Worm (Caenorhabditis elegans) whole organism, young adult: ENCODE results near the gene tbx-2.

Experiments used
- B0336.3 ChIP-seq: fragments of 200-800 bp; sonication (Bioruptor generic); IDR thresholded peaks from 2 replicates; pipeline ENCODE4 v1.3.6; 2022; ENCODE audit warnings: missing genetic modification characterization, missing compliant biosample characterization
- C06A6.2 ChIP-seq: fragments of 200-800 bp; sonication (Bioruptor generic); conservative IDR thresholded peaks from 2 replicates; pipeline ENCODE4 v1.3.6; 2022; ENCODE audit warnings: missing genetic modification characterization, missing compliant biosample characterization
- C17E4.6 ChIP-seq: fragments of 200-800 bp; sonication (Bioruptor generic); IDR thresholded peaks from 2 replicates; pipeline ENCODE4 v1.3.6; 2022; ENCODE audit warnings: missing genetic modification reagents, missing genetic modification characterization, missing compliant biosample characterization
- F23B12.7 ChIP-seq: sonication (generic microtip); optimal IDR thresholded peaks from 2 replicates; lab custom pipeline; 2017; ENCODE audit warnings: missing genetic modification characterization, mild to moderate bottlenecking, missing compliant biosample characterization, antibody characterized with exemption, moderate library complexity; ENCODE audit not compliant: insufficient read depth
- F37B4.10 ChIP-seq: fragments of 200-800 bp; sonication (Bioruptor generic); IDR thresholded peaks from 2 replicates; pipeline ENCODE4 v1.3.6; 2022; ENCODE audit warnings: missing genetic modification characterization, missing compliant biosample characterization
- F39B2.1 ChIP-seq: fragments of 200-800 bp; sonication (Bioruptor generic); IDR thresholded peaks from 2 replicates; pipeline ENCODE4 v1.3.6; 2022; ENCODE audit warnings: missing genetic modification reagents, missing genetic modification characterization, missing compliant biosample characterization
- F57A8.1 ChIP-seq: fragments of 200-800 bp; sonication (Bioruptor generic); optimal IDR thresholded peaks from 2 replicates; lab custom pipeline; 2018; ENCODE audit warnings: mild to moderate bottlenecking, missing genetic modification characterization, moderate library complexity, missing compliant biosample characterization
- K11D2.4 ChIP-seq: fragments of 200-800 bp; sonication (Bioruptor generic); IDR thresholded peaks from 2 replicates; pipeline ENCODE4 v1.3.6; 2022; ENCODE audit warnings: missing genetic modification reagents, missing genetic modification characterization, missing compliant biosample characterization
- K12H6.12 ChIP-seq: fragments of 200-800 bp; sonication (Bioruptor generic); optimal IDR thresholded peaks from 2 replicates; lab custom pipeline; 2018; ENCODE audit warnings: mild to moderate bottlenecking, missing genetic modification characterization, missing compliant biosample characterization
- Y53F4B.3 ChIP-seq: fragments of 200-800 bp; sonication (Bioruptor generic); IDR thresholded peaks from 2 replicates; pipeline ENCODE4 v1.3.6; 2022; ENCODE audit warnings: missing genetic modification reagents, missing genetic modification characterization, missing compliant biosample characterization
- Y56A3A.18 ChIP-seq: fragments of 200-800 bp; sonication (Bioruptor generic); IDR thresholded peaks from 2 replicates; pipeline ENCODE4 v1.3.6; 2022; ENCODE audit warnings: missing genetic modification reagents, missing genetic modification characterization, missing compliant biosample characterization
- akir-1 ChIP-seq: fragments of 200-800 bp; sonication (Bioruptor generic); optimal IDR thresholded peaks from 2 replicates; lab custom pipeline; 2018; ENCODE audit warnings: mild to moderate bottlenecking, missing genetic modification characterization, moderate library complexity, missing compliant biosample characterization
- aptf-2 ChIP-seq: fragments of 200-800 bp; sonication (Bioruptor generic); conservative IDR thresholded peaks from 2 replicates; pipeline ENCODE4 v1.3.6; 2022; ENCODE audit warnings: missing genetic modification reagents, missing genetic modification characterization, missing compliant biosample characterization
- athp-1 ChIP-seq: sonication (generic microtip); optimal IDR thresholded peaks from 2 replicates; lab custom pipeline; 2017; ENCODE audit warnings: mild to moderate bottlenecking, missing genetic modification characterization, missing compliant biosample characterization
- attf-6 ChIP-seq: fragments of 200-800 bp; sonication (Bioruptor generic); IDR thresholded peaks from 2 replicates; pipeline ENCODE4 v1.3.6; 2022; ENCODE audit warnings: missing genetic modification reagents, missing genetic modification characterization, missing compliant biosample characterization
- cebp-2 ChIP-seq: fragments of 200-800 bp; sonication (Bioruptor generic); IDR thresholded peaks from 2 replicates; pipeline ENCODE4 v1.3.6; 2022; ENCODE audit warnings: missing genetic modification characterization, missing compliant biosample characterization
- ceh-100 ChIP-seq: fragments of 200-800 bp; sonication (Bioruptor generic); IDR thresholded peaks from 2 replicates; pipeline ENCODE4 v1.3.6; 2022; ENCODE audit warnings: missing genetic modification reagents, missing genetic modification characterization, missing compliant biosample characterization
- dpl-1 ChIP-seq: fragments of 150-350 bp; optimal IDR thresholded peaks from 2 replicates; lab custom pipeline; 2014; ENCODE audit warnings: missing biosample characterization, missing genetic modification reagents, missing genetic modification characterization
- egrh-3 ChIP-seq: fragments of 200-800 bp; sonication (Bioruptor generic); IDR thresholded peaks from 2 replicates; pipeline ENCODE4 v1.3.6; 2022; ENCODE audit warnings: missing genetic modification reagents, missing genetic modification characterization, missing compliant biosample characterization
- hlh-26 ChIP-seq: fragments of 200-800 bp; sonication (Bioruptor generic); conservative IDR thresholded peaks from 2 replicates; pipeline ENCODE4 v1.3.6; 2022; ENCODE audit warnings: missing genetic modification reagents, missing genetic modification characterization, missing compliant biosample characterization
- hmg-20 ChIP-seq: fragments of 200-800 bp; sonication (Bioruptor generic); IDR thresholded peaks from 2 replicates; pipeline ENCODE4 v1.3.6; 2022; ENCODE audit warnings: missing genetic modification reagents, missing genetic modification characterization, missing compliant biosample characterization
- lag-1 ChIP-seq: fragments of 200-800 bp; sonication (Bioruptor generic); IDR thresholded peaks from 2 replicates; pipeline ENCODE4 v1.3.6; 2022; ENCODE audit warnings: missing genetic modification reagents, missing genetic modification characterization, missing compliant biosample characterization
- let-526 ChIP-seq: fragments of 200-800 bp; sonication (Bioruptor generic); IDR thresholded peaks from 2 replicates; pipeline ENCODE4 v1.3.6; 2022; ENCODE audit warnings: missing genetic modification reagents, missing genetic modification characterization, missing compliant biosample characterization
- lin-40 ChIP-seq: sonication (generic microtip); optimal IDR thresholded peaks from 2 replicates; lab custom pipeline; 2016; ENCODE audit warnings: missing genetic modification characterization, mild to moderate bottlenecking, missing compliant biosample characterization, missing genotype, missing genetic modification reagents
- lin-54 ChIP-seq: fragments of 200-800 bp; sonication (Bioruptor generic); optimal IDR thresholded peaks from 2 replicates; lab custom pipeline; 2018; ENCODE audit warnings: mild to moderate bottlenecking, missing genetic modification characterization, missing compliant biosample characterization
- lir-1 ChIP-seq: fragments of 200-800 bp; sonication (Bioruptor generic); conservative IDR thresholded peaks from 2 replicates; pipeline ENCODE4 v1.3.6; 2022; ENCODE audit warnings: missing genetic modification reagents, missing genetic modification characterization, missing compliant biosample characterization
- madf-3 ChIP-seq: fragments of 200-800 bp; sonication (Bioruptor generic); IDR thresholded peaks from 2 replicates; pipeline ENCODE4 v1.3.6; 2022; ENCODE audit warnings: missing genetic modification reagents, missing genetic modification characterization, missing compliant biosample characterization
- madf-6 ChIP-seq: fragments of 200-800 bp; sonication (Bioruptor generic); IDR thresholded peaks from 2 replicates; pipeline ENCODE4 v1.3.6; 2022; ENCODE audit warnings: missing genetic modification reagents, missing genetic modification characterization, missing compliant biosample characterization
- madf-8 ChIP-seq: fragments of 200-800 bp; sonication (Bioruptor generic); conservative IDR thresholded peaks from 2 replicates; pipeline ENCODE4 v1.3.6; 2022; ENCODE audit warnings: missing genetic modification reagents, missing genetic modification characterization, missing compliant biosample characterization
- mcd-1 ChIP-seq: fragments of 200-800 bp; sonication (Bioruptor generic); IDR thresholded peaks from 2 replicates; pipeline ENCODE4 v1.3.6; 2022; ENCODE audit warnings: missing genetic modification reagents, missing genetic modification characterization, missing compliant biosample characterization
- mel-28 ChIP-seq: sonication (generic microtip); optimal IDR thresholded peaks from 2 replicates; lab custom pipeline; 2016; ENCODE audit warnings: borderline replicate concordance, mild to moderate bottlenecking, missing genetic modification characterization, missing compliant biosample characterization
- nfya-1 ChIP-seq: sonication (generic microtip); optimal IDR thresholded peaks from 2 replicates; lab custom pipeline; 2017; ENCODE audit warnings: antibody characterized with exemption, missing compliant biosample characterization, missing genetic modification characterization, borderline replicate concordance; ENCODE audit not compliant: insufficient read depth
- nhr-120 ChIP-seq: fragments of 200-800 bp; sonication (Bioruptor generic); IDR thresholded peaks from 2 replicates; pipeline ENCODE4 v1.3.6; 2022; ENCODE audit warnings: missing genetic modification characterization, missing compliant biosample characterization
- nhr-179 ChIP-seq: sonication (generic microtip); optimal IDR thresholded peaks from 2 replicates; lab custom pipeline; 2016; ENCODE audit warnings: mild to moderate bottlenecking, missing genetic modification characterization, missing compliant biosample characterization
- pbrm-1 ChIP-seq: fragments of 200-800 bp; sonication (Bioruptor generic); IDR thresholded peaks from 2 replicates; pipeline ENCODE4 v1.3.6; 2022; ENCODE audit warnings: missing genetic modification reagents, missing genetic modification characterization, missing compliant biosample characterization
- rec-8 ChIP-seq, 2 experiments: sonication (generic microtip); optimal IDR thresholded peaks; 2 replicates each; lab custom pipeline; 2016; ENCODE audit warnings: mild to moderate bottlenecking in 2 of 2, missing genetic modification characterization in 2 of 2, missing genetic modification reagents in 2 of 2, missing genotype in 2 of 2, missing biosample characterization in 1 of 2, missing compliant biosample characterization in 1 of 2, moderate library complexity in 1 of 2
- repo-1 ChIP-seq: sonication (generic microtip); optimal IDR thresholded peaks from 2 replicates; lab custom pipeline; 2017; ENCODE audit warnings: mild to moderate bottlenecking, missing genetic modification characterization, missing compliant biosample characterization
- snpc-1.1 ChIP-seq: sonication (generic microtip); optimal IDR thresholded peaks from 2 replicates; lab custom pipeline; 2017; ENCODE audit warnings: missing genetic modification characterization, mild to moderate bottlenecking, missing compliant biosample characterization, antibody characterized with exemption, moderate library complexity, missing genotype, missing genetic modification reagents; ENCODE audit not compliant: insufficient read depth
- snpc-4 ChIP-seq, 5 experiments: fragments of 150-350 bp in 1 of 5; sonication (generic microtip) in 4 of 5; optimal IDR thresholded peaks; 2 replicates each; lab custom pipeline; 2014 to 2018; ENCODE audit warnings: missing genetic modification characterization in 5 of 5, missing biosample characterization in 3 of 5, antibody characterized with exemption in 2 of 5, mild to moderate bottlenecking in 2 of 5, missing compliant biosample characterization in 2 of 5, missing genotype in 2 of 5, moderate library complexity in 2 of 5, missing genetic modification reagents in 1 of 5
- sptf-2 ChIP-seq: fragments of 200-800 bp; sonication (Bioruptor generic); optimal IDR thresholded peaks from 2 replicates; lab custom pipeline; 2018; ENCODE audit warnings: mild to moderate bottlenecking, missing genetic modification characterization, missing compliant biosample characterization
- tbp1 ChIP-seq: fragments of 200-800 bp; sonication (Bioruptor generic); optimal IDR thresholded peaks from 2 replicates; lab custom pipeline; 2018; ENCODE audit warnings: mild to moderate bottlenecking, missing genetic modification characterization, missing compliant biosample characterization
- tlf-1 ChIP-seq: fragments of 200-800 bp; sonication (Bioruptor generic); optimal IDR thresholded peaks from 2 replicates; lab custom pipeline; 2018; ENCODE audit warnings: mild to moderate bottlenecking, missing genetic modification characterization, missing compliant biosample characterization
- zfh-2 ChIP-seq: fragments of 200-800 bp; sonication (Bioruptor generic); conservative IDR thresholded peaks from 2 replicates; pipeline ENCODE4 v1.3.6; 2022; ENCODE audit warnings: missing genetic modification reagents, missing genetic modification characterization, missing compliant biosample characterization
- ztf-18 ChIP-seq: sonication (generic microtip); optimal IDR thresholded peaks from 2 replicates; lab custom pipeline; 2016; ENCODE audit warnings: missing genotype, mild to moderate bottlenecking, missing genetic modification characterization, missing compliant biosample characterization
- ztf-22 ChIP-seq: fragments of 200-800 bp; sonication (Bioruptor generic); optimal IDR thresholded peaks from 2 replicates; lab custom pipeline; 2018; ENCODE audit warnings: mild to moderate bottlenecking, missing genetic modification characterization, moderate library complexity, missing compliant biosample characterization
- ztf-28 ChIP-seq: fragments of 200-800 bp; sonication (Bioruptor generic); IDR thresholded peaks from 2 replicates; pipeline ENCODE4 v1.3.6; 2022; ENCODE audit warnings: missing genetic modification reagents, missing genetic modification characterization, missing compliant biosample characterization
- ztf-3 ChIP-seq: fragments of 200-800 bp; sonication (Bioruptor generic); optimal IDR thresholded peaks from 2 replicates; lab custom pipeline; 2018; ENCODE audit warnings: mild to moderate bottlenecking, missing genetic modification characterization, missing compliant biosample characterization

The tbx-2 gene

DNA sequence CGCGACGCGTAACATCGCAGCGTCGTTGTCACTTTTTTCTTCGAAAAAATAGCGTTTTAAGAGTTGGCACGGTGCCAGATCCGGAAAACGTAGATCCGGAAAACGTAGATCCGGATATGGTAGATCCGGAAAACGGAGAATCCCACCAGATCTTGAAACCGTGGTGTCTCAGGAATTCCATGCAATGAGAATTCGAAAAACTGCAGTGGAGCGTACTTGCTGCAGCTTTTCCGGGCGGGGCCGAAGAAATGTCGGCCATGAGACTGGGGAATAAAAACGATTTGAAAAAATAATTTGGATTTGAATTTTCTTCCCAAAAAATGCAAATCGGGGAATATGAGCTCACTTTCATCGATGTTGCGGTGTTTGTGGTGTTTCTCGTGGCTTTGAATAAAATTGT lies 36.4 kb upstream of the tbx-2 start, which contains the start of gene K10D2.5 (continued):
- TF ChIP-seq aptf-2 (GFP tag; lab: Robert Waterston, UW): peak; percentile 98
- peak; percentile 92 for TF ChIP-seq madf-3 (GFP tag; lab: Robert Waterston, UW)
- peak; percentile 80 for TF ChIP-seq lin-40
- TF ChIP-seq F37B4.10 (GFP tag; lab: Robert Waterston, UW): no peak
- TF ChIP-seq egrh-3: peak; percentile 91
- TF ChIP-seq F57A8.1: peak; percentile 65
- TF ChIP-seq ztf-22 (GFP tag; lab: Kevin White, UChicago): peak; percentile 72
- TF ChIP-seq lir-1 (GFP tag; lab: Robert Waterston, UW): peak; percentile 98
- TF ChIP-seq mel-28 (tag; lab: Kevin White, UChicago): peak; percentile 31
- peak; percentile 94 for TF ChIP-seq K11D2.4 (GFP tag; lab: Robert Waterston, UW)
- peak; percentile 73 for TF ChIP-seq tbp1
- TF ChIP-seq pbrm-1 (GFP tag; lab: Robert Waterston, UW): peak; percentile 93
- TF ChIP-seq Y53F4B.3 (GFP tag; lab: Robert Waterston, UW): peak; percentile 86
- no peak for TF ChIP-seq hlh-26
- TF ChIP-seq sptf-2 (GFP tag; lab: Kevin White, UChicago): peak; percentile 66
- TF ChIP-seq Y56A3A.18: no peak
- TF ChIP-seq dpl-1: peak; percentile 77
- TF ChIP-seq snpc-4 (GFP tag; optimal IDR thresholded peaks at IDR 0.05; lab: Kevin White, UChicago): no peak
- peak; percentile 39 to 80 (median 68) for TF ChIP-seq snpc-4 (tag; optimal IDR thresholded peaks at IDR 0.05; lab: Kevin White, UChicago)
- peak; percentile 89 for TF ChIP-seq rec-8 (tag; optimal IDR thresholded peaks at IDR 0.05; lab: Kevin White, UChicago)
- 0 out of 2 replicates have a peak, but pooled peaks have one; percentile 24 for TF ChIP-seq lag-1 (GFP tag; lab: Robert Waterston, UW)
- TF ChIP-seq F39B2.1 (GFP tag; lab: Robert Waterston, UW): peak; percentile 77; the same call in 1 of the 2 replicates
- peak; percentile 88 for TF ChIP-seq zfh-2 (GFP tag; lab: Robert Waterston, UW)
- TF ChIP-seq B0336.3: peak; percentile 86
- no peak for TF ChIP-seq repo-1 (tag; lab: Kevin White, UChicago)
- TF ChIP-seq ztf-3: no peak
- peak; percentile 82 for TF ChIP-seq hmg-20 (GFP tag; lab: Robert Waterston, UW)
- peak; percentile 99 for TF ChIP-seq mcd-1 (GFP tag; lab: Robert Waterston, UW)
- peak; percentile 75 for TF ChIP-seq attf-6 (GFP tag; lab: Robert Waterston, UW)
- peak; percentile 99 for TF ChIP-seq ztf-28 (GFP tag; lab: Robert Waterston, UW)
- peak; percentile 96 for TF ChIP-seq lin-54 (GFP tag; lab: Kevin White, UChicago)
- peak; percentile 82 for TF ChIP-seq ztf-18
- TF ChIP-seq C06A6.2: 0 out of 2 replicates have a peak, but pooled peaks have one; percentile 50
- TF ChIP-seq nhr-120: 0 out of 2 replicates have a peak, but pooled peaks have one; percentile 88
- TF ChIP-seq akir-1 (GFP tag; lab: Kevin White, UChicago): peak; percentile 90
- TF ChIP-seq let-526 (GFP tag; lab: Robert Waterston, UW): peak; percentile 96
- TF ChIP-seq K12H6.12 (tag; lab: Kevin White, UChicago): peak; percentile 92
- peak; percentile 99 for TF ChIP-seq ceh-100 (GFP tag; lab: Robert Waterston, UW)
- peak; percentile 96 for TF ChIP-seq athp-1 (tag; lab: Kevin White, UChicago)
- TF ChIP-seq madf-6 (GFP tag; lab: Robert Waterston, UW): peak; percentile 88
- no peak for TF ChIP-seq nhr-179 (tag; lab: Kevin White, UChicago)
- TF ChIP-seq C17E4.6 (GFP tag; lab: Robert Waterston, UW): peak; percentile 92
- peak; percentile 77 for TF ChIP-seq madf-8 (GFP tag; lab: Robert Waterston, UW)
- peak; percentile 85 for TF ChIP-seq F23B12.7
- TF ChIP-seq nfya-1 (tag; lab: Kevin White, UChicago): no peak
- TF ChIP-seq cebp-2 (GFP tag; lab: Robert Waterston, UW): 0 out of 2 replicates have a peak, but pooled peaks have one; percentile 17
- peak; percentile 81 for TF ChIP-seq tlf-1 (GFP tag; lab: Kevin White, UChicago)
- TF ChIP-seq snpc-1.1 (tag; lab: Kevin White, UChicago): no peak
